Fruit fly (Drosophila melanogaster): ENCODE results near the gene mRpS18A.

mRpS18A gene

DNA sequence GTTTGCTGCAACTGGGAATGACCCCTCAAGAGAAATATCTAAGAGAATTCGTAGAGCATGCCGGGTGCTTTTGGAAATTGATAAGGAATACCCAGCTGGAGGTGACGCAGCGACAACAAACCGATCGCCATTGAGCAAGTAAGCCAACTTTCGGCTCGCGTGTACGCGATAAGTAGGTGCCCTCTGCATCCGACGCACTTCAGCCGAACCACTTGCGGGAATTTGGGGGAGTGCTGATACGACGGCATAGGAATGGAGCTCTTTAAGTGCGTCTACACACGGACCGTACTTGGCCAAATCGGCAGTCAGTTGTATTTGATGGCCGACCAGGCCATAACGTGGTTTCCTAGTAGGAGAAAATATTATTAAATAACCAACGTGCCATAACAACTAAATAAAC lies 38.7 kb downstream of the mRpS18A start, which contains the start of gene CG31259 (continued):
- TF ChIP-seq CG12155 (GFP tag; optimal IDR thresholded peaks at IDR 0.05): no peak
- peak; percentile 86 for TF ChIP-seq cwo (GFP tag; optimal IDR thresholded peaks at IDR 0.05)
- no peak for TF ChIP-seq Ssrp (tag; optimal IDR thresholded peaks at IDR 0.05)
- TF ChIP-seq CG7928 (GFP tag; optimal IDR thresholded peaks at IDR 0.05): no peak
- peak; percentile 45; the same call in 1 of the 2 replicates for TF ChIP-seq GATAe (GFP tag; conservative IDR thresholded peaks at IDR 0.05)
- no peak for TF ChIP-seq CG9727 (GFP tag; optimal IDR thresholded peaks at IDR 0.05)
- TF ChIP-seq cas (GFP tag; IDR thresholded peaks at IDR 0.05): no peak
- no peak for TF ChIP-seq CG6175 (GFP tag; IDR thresholded peaks at IDR 0.05)
- TF ChIP-seq HmgZ (tag; optimal IDR thresholded peaks at IDR 0.05): peak; percentile 3
- TF ChIP-seq row (GFP tag; IDR thresholded peaks at IDR 0.05): peak; percentile 16; the same call in 1 of the 3 replicates
- no peak for TF ChIP-seq ase (GFP tag; IDR thresholded peaks at IDR 0.05)
- TF ChIP-seq CG10462 (GFP tag; optimal IDR thresholded peaks at IDR 0.05): no peak
- TF ChIP-seq sug (tag; optimal IDR thresholded peaks at IDR 0.05): peak; percentile 86
- TF ChIP-seq Deaf1 (tag; optimal IDR thresholded peaks at IDR 0.05): peak; percentile 86
- peak; percentile 12; the same call in 1 of the 2 replicates for TF ChIP-seq stc (GFP tag; IDR thresholded peaks at IDR 0.05)
- no peak for TF ChIP-seq Fer2 (tag; optimal IDR thresholded peaks at IDR 0.05)
- TF ChIP-seq chinmo (GFP tag; IDR thresholded peaks at IDR 0.05; ENCODE audit: partially characterized antibody): peak; percentile 66; the same call in 1 of the 4 replicates
- peak; percentile 50; the same call in 1 of the 3 replicates for TF ChIP-seq vnd (GFP tag; IDR thresholded peaks at IDR 0.05; ENCODE audit: partially characterized antibody)
- TF ChIP-seq stwl (tag; optimal IDR thresholded peaks at IDR 0.05): no peak
- no peak for TF ChIP-seq luna (GFP tag; optimal IDR thresholded peaks at IDR 0.05)
- no peak for TF ChIP-seq CG4820 (GFP tag; optimal IDR thresholded peaks at IDR 0.05)
- peak; percentile 76 for TF ChIP-seq Hey (tag; optimal IDR thresholded peaks at IDR 0.05)
- no peak for TF ChIP-seq sr (GFP tag; IDR thresholded peaks at IDR 0.05)
- TF ChIP-seq Atf-2 (GFP tag; optimal IDR thresholded peaks at IDR 0.05): no peak
- peak; percentile 1 for TF ChIP-seq CG10543 (GFP tag; optimal IDR thresholded peaks at IDR 0.05)

DNA sequence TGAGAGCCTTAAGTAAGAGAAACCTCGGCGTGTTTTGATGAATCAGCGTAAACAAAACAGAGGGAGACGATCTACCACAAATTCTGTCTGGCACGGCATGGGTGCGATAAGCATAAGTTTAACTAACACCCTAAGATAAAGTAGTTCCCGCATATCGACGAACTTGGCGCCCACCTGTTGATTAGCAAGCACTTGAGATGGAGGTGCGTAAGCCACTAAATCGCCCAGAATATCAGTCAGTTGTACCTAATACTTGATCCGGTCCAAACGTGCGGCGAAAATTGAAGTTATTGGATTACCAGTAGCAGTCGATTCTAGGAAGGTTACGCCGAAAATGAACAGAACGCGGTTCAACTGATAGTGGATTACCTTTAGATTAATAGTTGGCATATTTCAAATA lies 40.9 kb downstream of the mRpS18A start, which contains the start of gene CG31454:
Gene CG31454, plus strand, starts transcription at position 160 of the 400 bp plus-strand sequence.
- TF ChIP-seq pan (optimal IDR thresholded peaks at IDR 0.05) (no peak), pan (GFP tag; optimal IDR thresholded peaks at IDR 0.05 in 1 of 2, IDR thresholded peaks at IDR 0.05 in 1 of 2) (no peak), Usf (GFP tag; optimal IDR thresholded peaks at IDR 0.05) (no peak), Med (GFP tag) (peak; percentile 60), NfI (GFP tag; optimal IDR thresholded peaks at IDR 0.05) (no peak), cwo (GFP tag; optimal IDR thresholded peaks at IDR 0.05) (peak; percentile 23), CG10321 (GFP tag; IDR thresholded peaks at IDR 0.05) (no peak), sr (GFP tag; IDR thresholded peaks at IDR 0.05) (no peak), dan (GFP tag; IDR thresholded peaks at IDR 0.05) (no peak), CG17361 (GFP tag; IDR thresholded peaks at IDR 0.05) (no peak), mirr (GFP tag; optimal IDR thresholded peaks at IDR 0.05) (peak; percentile 73), CG34376 (GFP tag; optimal IDR thresholded peaks at IDR 0.05) (peak; percentile 86), CG10543 (GFP tag; optimal IDR thresholded peaks at IDR 0.05) (no peak), jigr1 (GFP tag; IDR thresholded peaks at IDR 0.05) (no peak), cato (GFP tag; optimal IDR thresholded peaks at IDR 0.05; ENCODE audit: borderline replicate concordance) (no peak), exex (tag; optimal IDR thresholded peaks at IDR 0.05) (peak; percentile 76), Optix (GFP tag; IDR thresholded peaks at IDR 0.05) (no peak), kah (GFP tag; optimal IDR thresholded peaks at IDR 0.05) (peak; percentile 16), tap (tag; optimal IDR thresholded peaks at IDR 0.05) (no peak), ham (GFP tag; IDR thresholded peaks at IDR 0.05) (no peak), grn (GFP tag; optimal IDR thresholded peaks at IDR 0.05) (peak; percentile 17), Nf-YB (GFP tag; optimal IDR thresholded peaks at IDR 0.05) (no peak), da (GFP tag; optimal IDR thresholded peaks at IDR 0.05) (no peak), gcm2 (GFP tag; optimal IDR thresholded peaks at IDR 0.05) (no peak), sd (tag; optimal IDR thresholded peaks at IDR 0.05) (peak; percentile 6), crol (GFP tag; IDR thresholded peaks at IDR 0.05) (no peak), CG15073 (GFP tag; optimal IDR thresholded peaks at IDR 0.05) (no peak), Tbp (GFP tag; optimal IDR thresholded peaks at IDR 0.05) (no peak), CG12391 (tag; optimal IDR thresholded peaks at IDR 0.05) (no peak), oc (tag; optimal IDR thresholded peaks at IDR 0.05) (no peak)

All from whole organism, embryonic.